Worm (Caenorhabditis elegans) whole organism, young adult: ENCODE data around the gene ufd-3.

ENCODE experiments used
- B0019.2 ChIP-seq: fragments of 200-800 bp; sonication (Bioruptor generic); conservative IDR thresholded peaks from 2 replicates; pipeline ENCODE4 v1.3.6; 2022; ENCODE audit warnings: missing genetic modification reagents, missing genetic modification characterization, missing compliant biosample characterization
- B0035.1 ChIP-seq: sonication (generic microtip); optimal IDR thresholded peaks from 2 replicates; lab custom pipeline; 2016; ENCODE audit warnings: missing genetic modification characterization, mild to moderate bottlenecking, missing compliant biosample characterization, missing genotype, missing genetic modification reagents
- F10E7.11 ChIP-seq: sonication (generic microtip); optimal IDR thresholded peaks from 2 replicates; lab custom pipeline; 2017; ENCODE audit warnings: mild to moderate bottlenecking, missing genetic modification characterization, moderate library complexity, missing compliant biosample characterization
- F33H1.4 ChIP-seq: fragments of 200-800 bp; sonication (Bioruptor generic); IDR thresholded peaks from 2 replicates; pipeline ENCODE4 v1.3.6; 2022; ENCODE audit warnings: missing genetic modification reagents, missing genetic modification characterization, missing compliant biosample characterization
- F39B2.1 ChIP-seq: fragments of 200-800 bp; sonication (Bioruptor generic); IDR thresholded peaks from 2 replicates; pipeline ENCODE4 v1.3.6; 2022; ENCODE audit warnings: missing genetic modification reagents, missing genetic modification characterization, missing compliant biosample characterization
- F57A8.1 ChIP-seq: fragments of 200-800 bp; sonication (Bioruptor generic); optimal IDR thresholded peaks from 2 replicates; lab custom pipeline; 2018; ENCODE audit warnings: mild to moderate bottlenecking, missing genetic modification characterization, moderate library complexity, missing compliant biosample characterization
- F57C9.4 ChIP-seq: sonication (generic microtip); optimal IDR thresholded peaks from 2 replicates; lab custom pipeline; 2017; ENCODE audit warnings: mild to moderate bottlenecking, missing genetic modification characterization, missing compliant biosample characterization
- K12H6.12 ChIP-seq: fragments of 200-800 bp; sonication (Bioruptor generic); optimal IDR thresholded peaks from 2 replicates; lab custom pipeline; 2018; ENCODE audit warnings: mild to moderate bottlenecking, missing genetic modification characterization, missing compliant biosample characterization
- T07F8.4 ChIP-seq: sonication (generic microtip); optimal IDR thresholded peaks from 2 replicates; lab custom pipeline; 2016; ENCODE audit warnings: mild to moderate bottlenecking, missing genetic modification characterization, moderate library complexity, missing compliant biosample characterization
- Y56A3A.18 ChIP-seq: fragments of 200-800 bp; sonication (Bioruptor generic); IDR thresholded peaks from 2 replicates; pipeline ENCODE4 v1.3.6; 2022; ENCODE audit warnings: missing genetic modification reagents, missing genetic modification characterization, missing compliant biosample characterization
- Y79H2A.3 ChIP-seq: fragments of 200-800 bp; sonication (Bioruptor generic); conservative IDR thresholded peaks from 2 replicates; pipeline ENCODE4 v1.3.6; 2022; ENCODE audit warnings: missing genetic modification reagents, missing genetic modification characterization, missing compliant biosample characterization
- ZK185.1 ChIP-seq: sonication (generic microtip); optimal IDR thresholded peaks from 2 replicates; lab custom pipeline; 2016; ENCODE audit warnings: mild to moderate bottlenecking, missing genetic modification characterization, missing compliant biosample characterization; ENCODE audit not compliant: poor library complexity, severe bottlenecking
- attf-5 ChIP-seq: fragments of 200-800 bp; sonication (Bioruptor generic); optimal IDR thresholded peaks from 2 replicates; lab custom pipeline; 2018; ENCODE audit warnings: mild to moderate bottlenecking, missing genetic modification characterization, missing compliant biosample characterization
- attf-6 ChIP-seq: fragments of 200-800 bp; sonication (Bioruptor generic); IDR thresholded peaks from 2 replicates; pipeline ENCODE4 v1.3.6; 2022; ENCODE audit warnings: missing genetic modification reagents, missing genetic modification characterization, missing compliant biosample characterization
- ccch-3 ChIP-seq: fragments of 200-800 bp; sonication (Bioruptor generic); optimal IDR thresholded peaks from 2 replicates; lab custom pipeline; 2018; ENCODE audit warnings: mild to moderate bottlenecking, missing genetic modification characterization, missing compliant biosample characterization
- cebp-1 ChIP-seq, 2 experiments: fragments of 200-800 bp in 1 of 2; sonication (Bioruptor generic) in 1 of 2; sonication (generic microtip) in 1 of 2; IDR thresholded peaks in 1 of 2; optimal IDR thresholded peaks in 1 of 2; 2 replicates each; pipeline versions ENCODE4 v1.3.6 to Lab custom; 2017 to 2022; ENCODE audit warnings: missing compliant biosample characterization in 2 of 2, missing genetic modification characterization in 2 of 2, mild to moderate bottlenecking in 1 of 2, missing genetic modification reagents in 1 of 2, moderate library complexity in 1 of 2
- cebp-2 ChIP-seq: fragments of 200-800 bp; sonication (Bioruptor generic); IDR thresholded peaks from 2 replicates; pipeline ENCODE4 v1.3.6; 2022; ENCODE audit warnings: missing genetic modification characterization, missing compliant biosample characterization
- ceh-27 ChIP-seq: fragments of 200-800 bp; sonication (Bioruptor generic); optimal IDR thresholded peaks from 2 replicates; lab custom pipeline; 2018; ENCODE audit warnings: mild to moderate bottlenecking, missing genetic modification characterization, moderate library complexity, missing compliant biosample characterization
- ceh-79 ChIP-seq: sonication (generic microtip); optimal IDR thresholded peaks from 2 replicates; lab custom pipeline; 2017; ENCODE audit warnings: mild to moderate bottlenecking, missing genetic modification characterization, missing compliant biosample characterization
- chd-7 ChIP-seq: sonication (generic microtip); optimal IDR thresholded peaks from 2 replicates; lab custom pipeline; 2016; ENCODE audit warnings: mild to moderate bottlenecking, missing genetic modification characterization, moderate library complexity, missing compliant biosample characterization
- dox-1 ChIP-seq: fragments of 200-800 bp; sonication (Bioruptor generic); IDR thresholded peaks from 2 replicates; pipeline ENCODE4 v1.3.6; 2022; ENCODE audit warnings: missing genetic modification reagents, missing genetic modification characterization, missing compliant biosample characterization
- dpff-1 ChIP-seq: sonication (generic microtip); optimal IDR thresholded peaks from 2 replicates; lab custom pipeline; 2017; ENCODE audit warnings: mild to moderate bottlenecking, missing genetic modification characterization, missing compliant biosample characterization
- ets-4 ChIP-seq: fragments of 200-800 bp; sonication (Bioruptor generic); optimal IDR thresholded peaks from 2 replicates; lab custom pipeline; 2018; ENCODE audit warnings: mild to moderate bottlenecking, missing genetic modification characterization, missing compliant biosample characterization
- him-1 ChIP-seq: sonication (generic microtip); optimal IDR thresholded peaks from 2 replicates; lab custom pipeline; 2016; ENCODE audit warnings: missing genotype, missing genetic modification reagents, missing genetic modification characterization, missing compliant biosample characterization
- hmg-1.2 ChIP-seq: fragments of 200-800 bp; sonication (Bioruptor generic); IDR thresholded peaks from 2 replicates; pipeline ENCODE4 v1.3.6; 2022; ENCODE audit warnings: missing genetic modification reagents, missing genetic modification characterization, missing compliant biosample characterization
- let-607 ChIP-seq, 2 experiments: fragments of 200-800 bp in 1 of 2; sonication (Bioruptor generic) in 1 of 2; sonication (generic microtip) in 1 of 2; optimal IDR thresholded peaks; 2 replicates each; lab custom pipeline; 2016 to 2018; ENCODE audit warnings: mild to moderate bottlenecking in 2 of 2, missing compliant biosample characterization in 2 of 2, missing genetic modification characterization in 2 of 2, moderate library complexity in 2 of 2, missing genotype in 1 of 2
- lin-40 ChIP-seq: sonication (generic microtip); optimal IDR thresholded peaks from 2 replicates; lab custom pipeline; 2016; ENCODE audit warnings: missing genetic modification characterization, mild to moderate bottlenecking, missing compliant biosample characterization, missing genotype, missing genetic modification reagents
- lin-54 ChIP-seq: fragments of 200-800 bp; sonication (Bioruptor generic); optimal IDR thresholded peaks from 2 replicates; lab custom pipeline; 2018; ENCODE audit warnings: mild to moderate bottlenecking, missing genetic modification characterization, missing compliant biosample characterization
- lir-1 ChIP-seq: fragments of 200-800 bp; sonication (Bioruptor generic); conservative IDR thresholded peaks from 2 replicates; pipeline ENCODE4 v1.3.6; 2022; ENCODE audit warnings: missing genetic modification reagents, missing genetic modification characterization, missing compliant biosample characterization
- lsl-1 ChIP-seq: fragments of 200-800 bp; sonication (Bioruptor generic); optimal IDR thresholded peaks from 2 replicates; lab custom pipeline; 2018; ENCODE audit warnings: mild to moderate bottlenecking, missing genetic modification characterization, moderate library complexity, missing compliant biosample characterization
- madf-6 ChIP-seq: fragments of 200-800 bp; sonication (Bioruptor generic); IDR thresholded peaks from 2 replicates; pipeline ENCODE4 v1.3.6; 2022; ENCODE audit warnings: missing genetic modification reagents, missing genetic modification characterization, missing compliant biosample characterization
- mcd-1 ChIP-seq: fragments of 200-800 bp; sonication (Bioruptor generic); IDR thresholded peaks from 2 replicates; pipeline ENCODE4 v1.3.6; 2022; ENCODE audit warnings: missing genetic modification reagents, missing genetic modification characterization, missing compliant biosample characterization
- mes-4 ChIP-seq: sonication (generic microtip); optimal IDR thresholded peaks from 2 replicates; lab custom pipeline; 2016; ENCODE audit warnings: missing genotype, missing genetic modification characterization, missing compliant biosample characterization
- nfyb-1 ChIP-seq: fragments of 200-800 bp; sonication (Bioruptor generic); IDR thresholded peaks from 2 replicates; pipeline ENCODE4 v1.3.6; 2022; ENCODE audit warnings: missing genetic modification reagents, missing genetic modification characterization, missing compliant biosample characterization
- nhr-27 ChIP-seq: fragments of 200-800 bp; sonication (Bioruptor generic); optimal IDR thresholded peaks from 2 replicates; lab custom pipeline; 2018; ENCODE audit warnings: mild to moderate bottlenecking, missing genetic modification characterization, moderate library complexity, missing compliant biosample characterization
- nhr-90 ChIP-seq: sonication (generic microtip); optimal IDR thresholded peaks from 2 replicates; lab custom pipeline; 2016; ENCODE audit warnings: missing genotype, mild to moderate bottlenecking, missing genetic modification characterization, missing compliant biosample characterization
- repo-1 ChIP-seq: sonication (generic microtip); optimal IDR thresholded peaks from 2 replicates; lab custom pipeline; 2017; ENCODE audit warnings: mild to moderate bottlenecking, missing genetic modification characterization, missing compliant biosample characterization
- rpc-1 ChIP-seq, 2 experiments: fragments of 150-350 bp in 1 of 2; sonication (generic microtip) in 1 of 2; optimal IDR thresholded peaks; 2 replicates each; lab custom pipeline; 2014 to 2018; ENCODE audit warnings: missing biosample characterization in 1 of 2, missing genetic modification characterization in 1 of 2, missing genetic modification reagents in 1 of 2, missing genotype in 1 of 2
- snpc-3.4 ChIP-seq: sonication (generic microtip); optimal IDR thresholded peaks from 2 replicates; lab custom pipeline; 2017; ENCODE audit warnings: missing genetic modification characterization, mild to moderate bottlenecking, missing compliant biosample characterization, antibody characterized with exemption, moderate library complexity, missing genotype, missing genetic modification reagents
- somi-1 ChIP-seq: fragments of 200-800 bp; sonication (Bioruptor generic); optimal IDR thresholded peaks from 2 replicates; lab custom pipeline; 2018; ENCODE audit warnings: mild to moderate bottlenecking, missing genetic modification characterization, missing compliant biosample characterization
- sptf-2 ChIP-seq: fragments of 200-800 bp; sonication (Bioruptor generic); optimal IDR thresholded peaks from 2 replicates; lab custom pipeline; 2018; ENCODE audit warnings: mild to moderate bottlenecking, missing genetic modification characterization, missing compliant biosample characterization
- unc-62 ChIP-seq: fragments of 150-350 bp; optimal IDR thresholded peaks from 2 replicates; lab custom pipeline; 2014; ENCODE audit warnings: missing biosample characterization, missing genetic modification reagents, missing genetic modification characterization
- ztf-25 ChIP-seq: fragments of 200-800 bp; sonication (Bioruptor generic); IDR thresholded peaks from 2 replicates; pipeline ENCODE4 v1.3.6; 2022; ENCODE audit warnings: missing genetic modification reagents, missing genetic modification characterization, missing compliant biosample characterization
- ztf-28 ChIP-seq: fragments of 200-800 bp; sonication (Bioruptor generic); IDR thresholded peaks from 2 replicates; pipeline ENCODE4 v1.3.6; 2022; ENCODE audit warnings: missing genetic modification reagents, missing genetic modification characterization, missing compliant biosample characterization

Gene ufd-3

ce11 chrII:9940430-9940829 is at the start of gene ufd-3 (continued):
- peak; percentile 54 for TF ChIP-seq lsl-1
- TF ChIP-seq F33H1.4, result peak; percentile 43; the same call in 1 of the 2 replicates
- TF ChIP-seq dpff-1 (tag; lab: Kevin White, UChicago), result no peak
- no peak for TF ChIP-seq rpc-1 (optimal IDR thresholded peaks at IDR 0.05; lab: Kevin White, UChicago)
- no peak for TF ChIP-seq rpc-1 (tag; optimal IDR thresholded peaks at IDR 0.05; lab: Kevin White, UChicago)
- no peak for TF ChIP-seq F57A8.1 (GFP tag; lab: Kevin White, UChicago)
- TF ChIP-seq attf-5, result peak; percentile 81
- TF ChIP-seq ceh-79 (tag; lab: Kevin White, UChicago), result no peak
- peak; percentile 1 for TF ChIP-seq repo-1
- TF ChIP-seq him-1, result peak; percentile 46
- TF ChIP-seq Y56A3A.18 (GFP tag; lab: Robert Waterston, UW), result no peak
- peak; percentile 51 for TF ChIP-seq somi-1 (GFP tag; lab: Kevin White, UChicago)
- peak; percentile 25 for TF ChIP-seq F10E7.11 (tag; lab: Kevin White, UChicago)
- no peak for TF ChIP-seq T07F8.4
- TF ChIP-seq ztf-28 (GFP tag; lab: Robert Waterston, UW), result no peak
- TF ChIP-seq Y79H2A.3 (GFP tag; lab: Robert Waterston, UW), result 0 out of 2 replicates have a peak, but pooled peaks have one; percentile 9
- TF ChIP-seq mcd-1, result peak; percentile 72
- TF ChIP-seq mes-4 (tag; lab: Kevin White, UChicago), result no peak
- TF ChIP-seq chd-7, result no peak
- 0 out of 2 replicates have a peak, but pooled peaks have one; percentile 30 for TF ChIP-seq lir-1
- TF ChIP-seq lin-40 (tag; lab: Kevin White, UChicago), result no peak
- peak; percentile 58 for TF ChIP-seq B0035.1
- TF ChIP-seq ceh-27 (GFP tag; lab: Kevin White, UChicago), result peak; percentile 90
- peak; percentile 55 for TF ChIP-seq F57C9.4 (tag; lab: Kevin White, UChicago)
- peak; percentile 72 for TF ChIP-seq ccch-3 (GFP tag; lab: Kevin White, UChicago)
- TF ChIP-seq nhr-27 (tag; lab: Kevin White, UChicago), result peak; percentile 27
- 0 out of 2 replicates have a peak, but pooled peaks have one; percentile 22 for TF ChIP-seq attf-6 (GFP tag; lab: Robert Waterston, UW)
- peak; percentile 99 for TF ChIP-seq lin-54 (GFP tag; lab: Kevin White, UChicago)

ce11 chrII:9891031-9891689 is 49.4 kb upstream of the ufd-3 start, which contains the start of gene vgln-1:
vgln-1 (minus strand) TSS chrII:9891081.
- TF ChIP-seq chd-7, result no peak
- TF ChIP-seq ceh-27 (GFP tag; lab: Kevin White, UChicago), result peak; percentile 28
- TF ChIP-seq ztf-25, result 0 out of 2 replicates have a peak, but pooled peaks have one; percentile 56
- TF ChIP-seq madf-6 (GFP tag; lab: Robert Waterston, UW), result peak; percentile 26; the same call in 1 of the 2 replicates
- TF ChIP-seq ceh-79 (tag; lab: Kevin White, UChicago), result no peak
- TF ChIP-seq hmg-1.2 (GFP tag; lab: Robert Waterston, UW), result peak; percentile 48; the same call in 1 of the 2 replicates
- TF ChIP-seq let-607 (tag; optimal IDR thresholded peaks at IDR 0.05; lab: Kevin White, UChicago), result peak in 1 of 2 experiments; percentile 7
- TF ChIP-seq ZK185.1 (tag; lab: Kevin White, UChicago), result peak; percentile 12
- TF ChIP-seq Y56A3A.18 (GFP tag; lab: Robert Waterston, UW), result 0 out of 2 replicates have a peak, but pooled peaks have one; percentile 52

DNA sequence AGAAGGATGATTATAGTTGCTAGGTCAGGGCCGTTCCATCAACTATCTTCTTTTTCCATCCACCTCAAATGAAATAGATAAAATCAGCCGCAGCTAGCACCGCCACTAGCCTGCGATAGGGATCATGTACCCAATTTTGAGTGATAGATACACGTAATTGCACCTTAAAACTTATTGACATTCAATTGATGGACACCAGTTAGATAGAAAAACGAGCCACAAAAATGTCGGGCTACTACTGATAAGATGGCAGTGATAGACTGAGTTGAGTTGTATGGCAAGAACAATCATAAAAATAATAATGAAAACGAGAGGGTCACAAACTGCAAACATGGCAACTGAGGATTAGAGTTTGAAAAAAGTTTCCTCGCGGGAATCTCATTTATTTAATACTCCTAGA is 48.7 kb upstream of the ufd-3 start:
- TF ChIP-seq nfyb-1 (GFP tag; lab: Robert Waterston, UW) (peak; percentile 21; the same call in 1 of the 2 replicates), ets-4 (peak; percentile 71), sptf-2 (GFP tag; lab: Kevin White, UChicago) (no peak), cebp-2 (GFP tag; lab: Robert Waterston, UW) (no peak), F10E7.11 (tag; lab: Kevin White, UChicago) (no peak), dox-1 (peak; percentile 38; the same call in 1 of the 2 replicates), unc-62 (GFP tag; lab: Kevin White, UChicago) (peak; percentile 34), cebp-1 (GFP tag; IDR thresholded peaks at IDR 0.05; lab: Robert Waterston, UW) (no peak), cebp-1 (tag; optimal IDR thresholded peaks at IDR 0.05; lab: Kevin White, UChicago) (no peak), ceh-27 (GFP tag; lab: Kevin White, UChicago) (no peak), nhr-90 (tag; lab: Kevin White, UChicago) (peak; percentile 6), K12H6.12 (tag; lab: Kevin White, UChicago) (no peak), F39B2.1 (GFP tag; lab: Robert Waterston, UW) (no peak), snpc-3.4 (tag; lab: Kevin White, UChicago) (no peak), B0019.2 (GFP tag; lab: Robert Waterston, UW) (no peak)
